Worm (Caenorhabditis elegans): ENCODE measurements around the gene lin-48.

DNA sequence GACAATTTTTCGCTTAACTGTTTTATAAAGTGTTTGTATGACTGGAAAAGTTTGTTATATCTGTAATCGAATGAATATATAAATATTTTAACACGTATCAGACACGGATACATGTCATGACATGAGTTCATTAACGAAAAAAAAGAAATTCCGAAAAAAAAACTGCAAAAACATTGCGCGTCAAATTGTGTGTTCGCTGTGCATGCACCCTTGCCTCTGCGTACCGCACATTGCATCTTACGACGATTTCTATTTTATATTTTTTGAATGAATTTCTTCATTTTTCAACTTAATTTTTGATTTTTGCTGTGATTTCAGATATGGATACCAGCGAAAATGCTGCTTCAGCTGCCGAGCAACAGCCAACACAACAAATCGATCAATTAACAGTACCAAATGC lies 40.3 kb upstream of the lin-48 start, which contains the start of gene wdr-5.1:
- TF ChIP-seq flt-1 (GFP tag; IDR thresholded peaks at IDR 0.05), result no peak
- TF ChIP-seq klf-2 (GFP tag; conservative IDR thresholded peaks at IDR 0.05), result no peak
- TF ChIP-seq cog-1 (tag; optimal IDR thresholded peaks at IDR 0.05), result no peak
- TF ChIP-seq ztf-29 (GFP tag; IDR thresholded peaks at IDR 0.05), result no peak
- no peak for TF ChIP-seq med-1 (GFP tag; optimal IDR thresholded peaks at IDR 0.05; ENCODE audit: insufficient read depth)
- no peak for TF ChIP-seq ztf-23 (GFP tag; IDR thresholded peaks at IDR 0.05)
- TF ChIP-seq T22C8.4 (GFP tag; IDR thresholded peaks at IDR 0.05), result no peak

Measured in whole organism, midembryonic.